Fruit fly (Drosophila melanogaster) whole organism, adult: ENCODE measurements around the gene CecB.

Experiments used
- CG12768 ChIP-seq: fragments of 200-800 bp; sonication (Bioruptor generic); optimal IDR thresholded peaks from 2 replicates; lab custom pipeline; 2017; ENCODE audit warnings: missing biosample characterization, missing genetic modification characterization, mild to moderate bottlenecking, moderate library complexity, missing genetic modification reagents
- CG14711 ChIP-seq: fragments of 200-800 bp; sonication (Bioruptor generic); optimal IDR thresholded peaks from 2 replicates; lab custom pipeline; 2018; ENCODE audit warnings: missing biosample characterization, mild to moderate bottlenecking, missing genetic modification characterization, moderate library complexity
- CG5204 ChIP-seq: fragments of 200-800 bp; sonication (Bioruptor generic); optimal IDR thresholded peaks from 2 replicates; lab custom pipeline; 2016; ENCODE audit warnings: missing biosample characterization, missing genetic modification characterization
- CG7101 ChIP-seq: fragments of 200-800 bp; sonication (Bioruptor generic); optimal IDR thresholded peaks from 2 replicates; lab custom pipeline; 2018; ENCODE audit warnings: missing biosample characterization, mild to moderate bottlenecking, missing genetic modification characterization, moderate library complexity
- Mnt ChIP-seq: fragments of 200-800 bp; sonication (Bioruptor generic); optimal IDR thresholded peaks from 2 replicates; lab custom pipeline; 2016; ENCODE audit warnings: missing biosample characterization, mild to moderate bottlenecking, missing genetic modification characterization
- kay ChIP-seq: fragments of 200-800 bp; sonication (Bioruptor generic); peaks from one replicate; lab custom pipeline; 2016; ENCODE audit warnings: missing biosample characterization, missing genetic modification characterization, borderline replicate concordance
- pad ChIP-seq: fragments of 200-800 bp; sonication (Bioruptor generic); optimal IDR thresholded peaks from 3 replicates; lab custom pipeline; 2017; ENCODE audit warnings: missing biosample characterization, missing genetic modification characterization, mild to moderate bottlenecking, moderate library complexity, missing genetic modification reagents
- toe ChIP-seq: fragments of 200-800 bp; sonication (Bioruptor generic); optimal IDR thresholded peaks from 2 replicates; lab custom pipeline; 2016; ENCODE audit warnings: missing biosample characterization, missing genetic modification characterization

dm6 chr3R:30222236-30222635 lies 8.6 kb upstream of the CecB start:
- TF ChIP-seq toe (GFP tag; lab: Kevin White, UChicago) (no peak), CG7101 (tag; lab: Kevin White, UChicago) (no peak), kay (GFP tag; lab: Kevin White, UChicago) (no peak), CG12768 (GFP tag; lab: Kevin White, UChicago) (no peak), CG5204 (GFP tag; lab: Kevin White, UChicago) (no peak), Mnt (no peak), CG14711 (tag; lab: Kevin White, UChicago) (no peak), pad (GFP tag; lab: Kevin White, UChicago) (no peak)
